Fruit fly (Drosophila melanogaster): Measurements from ENCODE around the gene CG14907.

dm6 chr3R:16673184-16673583 is 21.1 kb upstream of the CG14907 start:
- no peak for TF ChIP-seq hbn (GFP tag; IDR thresholded peaks at IDR 0.05; ENCODE audit: partially characterized antibody)
- TF ChIP-seq lov (optimal IDR thresholded peaks at IDR 0.05): no peak
- TF ChIP-seq lov (GFP tag; IDR thresholded peaks at IDR 0.05): no peak
- no peak for TF ChIP-seq CG3726 (GFP tag; IDR thresholded peaks at IDR 0.05)
- no peak for TF ChIP-seq run (tag; optimal IDR thresholded peaks at IDR 0.05)
- no peak for TF ChIP-seq CG3407 (GFP tag; optimal IDR thresholded peaks at IDR 0.05)
- TF ChIP-seq knrl (GFP tag; IDR thresholded peaks at IDR 0.05; ENCODE audit: partially characterized antibody): no peak
- no peak for TF ChIP-seq B-H2 (GFP tag; optimal IDR thresholded peaks at IDR 0.05)
- TF ChIP-seq her (GFP tag; optimal IDR thresholded peaks at IDR 0.05): no peak
- TF ChIP-seq zfh2 (GFP tag; optimal IDR thresholded peaks at IDR 0.05): no peak

Data from whole organism, embryonic.